Worm (Caenorhabditis elegans) whole organism, L1 larva: ENCODE results near the gene sdz-7.

Experiments used
- lin-13 ChIP-seq: fragments of 150-350 bp; optimal IDR thresholded peaks from 2 replicates; lab custom pipeline; 2014; ENCODE audit warnings: missing biosample characterization, missing genetic modification reagents, missing genetic modification characterization
- unc-62 ChIP-seq: fragments of 150-350 bp; optimal IDR thresholded peaks from 2 replicates; lab custom pipeline; 2014; ENCODE audit warnings: missing biosample characterization, missing genetic modification reagents, missing genetic modification characterization
- ztf-11 ChIP-seq, 2 experiments: sonication (generic microtip); optimal IDR thresholded peaks; 2 replicates each; lab custom pipeline; 2016 to 2017; ENCODE audit warnings: missing genetic modification characterization in 2 of 2, missing biosample characterization in 1 of 2, missing compliant biosample characterization in 1 of 2

ce11 chrII:3864652-3865051 lies 13.1 kb downstream of the sdz-7 start, which contains the start of gene nhr-261:
- no peak for TF ChIP-seq ztf-11 (tag; optimal IDR thresholded peaks at IDR 0.05; lab: Kevin White, UChicago)
- no peak for TF ChIP-seq unc-62
- no peak for TF ChIP-seq lin-13 (GFP tag; lab: Kevin White, UChicago)
